Worm (Caenorhabditis elegans) whole organism, L1 larva: Measurements from ENCODE around the gene T07F12.2.

Source experiments
- ets-5 ChIP-seq: fragments of 200-800 bp; sonication (Bioruptor generic); IDR thresholded peaks from 2 replicates; pipeline ENCODE4 v1.3.6; 2022; ENCODE audit warnings: missing genetic modification characterization, missing compliant biosample characterization
- snpc-4 ChIP-seq: fragments of 150-350 bp; optimal IDR thresholded peaks from 2 replicates; lab custom pipeline; 2014; ENCODE audit warnings: missing biosample characterization, missing genetic modification characterization
- vab-15 ChIP-seq: sonication (generic microtip); optimal IDR thresholded peaks from 2 replicates; lab custom pipeline; 2017; ENCODE audit warnings: missing genotype, mild to moderate bottlenecking, missing genetic modification characterization, missing compliant biosample characterization

- TF ChIP-seq vab-15 (tag; lab: Kevin White, UChicago) (no peak), snpc-4 (no peak), ets-5 (no peak)
Observed at ce11 chrX:4899623-4900022, 9.6 kb downstream of the T07F12.2 start.
